Fruit fly (Drosophila melanogaster) Kc167 (cell line): ENCODE results near the gene Clp.

Experiments used
- Sin3A ChIP-seq: fragments of >200 bp; optimal IDR thresholded peaks from 2 replicates; lab custom pipeline; 2018; ENCODE audit warnings: missing external identifiers
- ttk ChIP-seq: sonication (Bioruptor generic); optimal IDR thresholded peaks from 2 replicates; lab custom pipeline; 2017; ENCODE audit warnings: missing external identifiers

- TF ChIP-seq ttk (lab: Kevin White, UChicago) (no peak), Sin3A (lab: Kevin White, UChicago) (no peak)
Measured at dm6 chr2L:819315-820032, at the start of gene Clp, which contains the start of gene PGAP2.
